Fruit fly (Drosophila melanogaster) whole organism, pupa: ENCODE results near the gene CG10920.

Experiments used
- CG10348 ChIP-seq: fragments of 200-800 bp; sonication (Bioruptor generic); IDR thresholded peaks from 2 replicates; pipeline ENCODE4 v1.3.6; 2022; ENCODE audit warnings: missing biosample characterization, missing genetic modification characterization
- CG12605 ChIP-seq: fragments of 200-800 bp; sonication (Bioruptor generic); IDR thresholded peaks from 2 replicates; pipeline ENCODE4 v1.3.6; 2022; ENCODE audit warnings: missing biosample characterization, missing genetic modification characterization
- CG13204 ChIP-seq: fragments of 200-800 bp; sonication (Bioruptor generic); optimal IDR thresholded peaks from 2 replicates; lab custom pipeline; 2018; ENCODE audit warnings: missing biosample characterization, mild to moderate bottlenecking, missing genetic modification characterization, moderate library complexity
- CG14655 ChIP-seq: fragments of 200-800 bp; sonication (Bioruptor generic); optimal IDR thresholded peaks from 3 replicates; lab custom pipeline; 2017; ENCODE audit warnings: mild to moderate bottlenecking, missing biosample characterization, missing genetic modification reagents, missing genetic modification characterization
- CG15710 ChIP-seq: fragments of 200-800 bp; sonication (Bioruptor generic); optimal IDR thresholded peaks from 2 replicates; lab custom pipeline; 2018; ENCODE audit warnings: missing biosample characterization, mild to moderate bottlenecking, missing genetic modification characterization, moderate library complexity
- CG17806 ChIP-seq: fragments of 200-800 bp; sonication (Bioruptor generic); optimal IDR thresholded peaks from 2 replicates; lab custom pipeline; 2018; ENCODE audit warnings: missing biosample characterization, mild to moderate bottlenecking, missing genetic modification characterization, moderate library complexity
- CG32121 ChIP-seq: fragments of 200-800 bp; sonication (Bioruptor generic); IDR thresholded peaks from 2 replicates; pipeline ENCODE4 v1.3.6; 2022; ENCODE audit warnings: missing biosample characterization, missing genetic modification characterization
- CG34367 ChIP-seq: fragments of 200-800 bp; sonication (Bioruptor generic); optimal IDR thresholded peaks from 2 replicates; lab custom pipeline; 2018; ENCODE audit warnings: missing biosample characterization, mild to moderate bottlenecking, missing genetic modification characterization
- CG4496 ChIP-seq: fragments of 200-800 bp; sonication (Bioruptor generic); IDR thresholded peaks from 3 replicates; pipeline ENCODE4 v1.3.6; 2022; ENCODE audit warnings: missing biosample characterization, missing genetic modification characterization
- CG8159 ChIP-seq: fragments of 200-800 bp; sonication (Bioruptor generic); optimal IDR thresholded peaks from 3 replicates; lab custom pipeline; 2018; ENCODE audit warnings: missing biosample characterization, mild to moderate bottlenecking, missing genetic modification characterization, moderate library complexity
- CG8301 ChIP-seq: fragments of 200-800 bp; sonication (Bioruptor generic); optimal IDR thresholded peaks from 2 replicates; lab custom pipeline; 2018; ENCODE audit warnings: missing biosample characterization, mild to moderate bottlenecking, missing genetic modification characterization
- CG9948 ChIP-seq: fragments of 200-800 bp; sonication (Bioruptor generic); optimal IDR thresholded peaks from 2 replicates; lab custom pipeline; 2018; ENCODE audit warnings: missing biosample characterization, mild to moderate bottlenecking, missing genetic modification characterization, moderate library complexity
- D1 ChIP-seq: fragments of 200-800 bp; sonication (Bioruptor generic); optimal IDR thresholded peaks from 2 replicates; lab custom pipeline; 2018; ENCODE audit warnings: missing biosample characterization, mild to moderate bottlenecking, missing genetic modification characterization, moderate library complexity
- EcR ChIP-seq: fragments of 200-800 bp; sonication (Bioruptor generic); optimal IDR thresholded peaks from 3 replicates; lab custom pipeline; 2019; ENCODE audit warnings: missing biosample characterization, missing genetic modification characterization, mild to moderate bottlenecking, moderate library complexity, missing genetic modification reagents
- Ets98B ChIP-seq: fragments of 200-800 bp; sonication (Bioruptor generic); IDR thresholded peaks from 2 replicates; pipeline ENCODE4 v1.3.6; 2022; ENCODE audit warnings: missing biosample characterization, missing genetic modification characterization
- Pif1A ChIP-seq: fragments of 200-800 bp; sonication (Bioruptor generic); optimal IDR thresholded peaks from 3 replicates; lab custom pipeline; 2016; ENCODE audit warnings: missing biosample characterization, missing genetic modification characterization
- Pif1B ChIP-seq: fragments of 200-800 bp; sonication (Bioruptor generic); optimal IDR thresholded peaks from 3 replicates; lab custom pipeline; 2016; ENCODE audit warnings: missing biosample characterization, missing genetic modification characterization
- fd96Ca ChIP-seq: fragments of 200-800 bp; sonication (Bioruptor generic); IDR thresholded peaks from 3 replicates; pipeline ENCODE4 v1.3.6; 2022; ENCODE audit warnings: missing biosample characterization, missing genetic modification characterization
- gl ChIP-seq: fragments of 200-800 bp; sonication (Bioruptor generic); optimal IDR thresholded peaks from 2 replicates; lab custom pipeline; 2018; ENCODE audit warnings: missing biosample characterization, mild to moderate bottlenecking, missing genetic modification characterization
- rn ChIP-seq: fragments of 200-800 bp; sonication (Bioruptor generic); IDR thresholded peaks from 2 replicates; pipeline ENCODE4 v1.3.6; 2022; ENCODE audit warnings: missing biosample characterization, missing genetic modification characterization

Gene CG10920

DNA sequence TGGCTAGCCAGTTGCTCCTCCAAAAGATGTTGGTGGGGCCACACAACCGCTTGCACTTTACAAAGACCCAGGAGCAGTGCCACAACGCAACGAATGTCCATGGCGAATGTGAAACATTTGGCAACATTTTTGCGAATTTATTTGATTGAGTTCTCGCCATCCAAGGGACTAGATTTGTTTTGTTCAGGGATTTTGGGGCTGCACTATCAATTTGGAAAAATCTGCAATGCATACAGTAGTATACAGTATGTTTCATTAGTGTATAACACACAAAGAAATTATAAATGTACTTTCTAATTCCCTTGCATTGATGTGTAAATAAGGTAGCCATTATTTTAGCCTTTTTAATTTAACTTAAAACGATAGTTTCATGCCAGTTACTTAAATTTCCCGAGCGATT lies 24.7 kb upstream of the CG10920 start, which contains the start of gene Ir7d:
TSS of gene Ir7d (minus strand) at position 101 of the 400 bp plus-strand sequence.
- TF ChIP-seq EcR (GFP tag; lab: Kevin White, UChicago): no peak
- no peak for TF ChIP-seq CG12605
- no peak for TF ChIP-seq CG34367 (tag; lab: Kevin White, UChicago)
- TF ChIP-seq rn (GFP tag; lab: Robert Waterston, UW): no peak
- TF ChIP-seq CG9948: no peak
- TF ChIP-seq Ets98B (GFP tag; lab: Robert Waterston, UW): no peak
- TF ChIP-seq CG8301 (tag; lab: Kevin White, UChicago): no peak
- no peak for TF ChIP-seq CG32121 (GFP tag; lab: Robert Waterston, UW)
- no peak for TF ChIP-seq D1
- no peak for TF ChIP-seq CG4496 (GFP tag; lab: Robert Waterston, UW)
- TF ChIP-seq CG10348 (GFP tag; lab: Robert Waterston, UW): no peak
- TF ChIP-seq CG15710 (tag; lab: Kevin White, UChicago): no peak
- no peak for TF ChIP-seq Pif1B (GFP tag; lab: Kevin White, UChicago)
- no peak for TF ChIP-seq CG14655 (GFP tag; lab: Kevin White, UChicago)
- no peak for TF ChIP-seq CG17806 (tag; lab: Kevin White, UChicago)
- no peak for TF ChIP-seq Pif1A (GFP tag; lab: Kevin White, UChicago)
- TF ChIP-seq, all 21 proteins: peak for 0

DNA sequence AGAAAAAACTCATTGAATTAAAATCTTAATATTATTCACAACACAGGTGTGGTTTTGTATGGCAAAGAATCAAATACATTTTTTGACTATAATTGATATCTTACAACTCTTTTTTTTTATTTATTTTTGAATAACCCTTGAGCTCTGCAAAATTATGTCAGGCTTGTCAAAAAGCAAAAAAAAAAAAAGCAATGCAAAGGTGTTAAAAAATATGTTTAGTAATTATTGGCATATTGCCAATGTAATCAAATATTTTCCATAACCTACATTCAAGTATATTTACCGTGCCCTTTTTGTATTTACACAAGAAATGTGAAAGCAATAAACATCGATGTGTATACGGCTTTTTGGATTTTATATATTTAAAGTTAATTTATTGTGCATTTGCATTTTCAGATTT lies 20.1 kb upstream of the CG10920 start, which contains the start of gene Ir7c:
TSS of gene Ir7c (plus strand) at position 301 of the 400 bp plus-strand sequence.
- TF ChIP-seq CG8301 (tag; lab: Kevin White, UChicago) (no peak), CG9948 (no peak), fd96Ca (GFP tag; lab: Robert Waterston, UW) (no peak)

DNA sequence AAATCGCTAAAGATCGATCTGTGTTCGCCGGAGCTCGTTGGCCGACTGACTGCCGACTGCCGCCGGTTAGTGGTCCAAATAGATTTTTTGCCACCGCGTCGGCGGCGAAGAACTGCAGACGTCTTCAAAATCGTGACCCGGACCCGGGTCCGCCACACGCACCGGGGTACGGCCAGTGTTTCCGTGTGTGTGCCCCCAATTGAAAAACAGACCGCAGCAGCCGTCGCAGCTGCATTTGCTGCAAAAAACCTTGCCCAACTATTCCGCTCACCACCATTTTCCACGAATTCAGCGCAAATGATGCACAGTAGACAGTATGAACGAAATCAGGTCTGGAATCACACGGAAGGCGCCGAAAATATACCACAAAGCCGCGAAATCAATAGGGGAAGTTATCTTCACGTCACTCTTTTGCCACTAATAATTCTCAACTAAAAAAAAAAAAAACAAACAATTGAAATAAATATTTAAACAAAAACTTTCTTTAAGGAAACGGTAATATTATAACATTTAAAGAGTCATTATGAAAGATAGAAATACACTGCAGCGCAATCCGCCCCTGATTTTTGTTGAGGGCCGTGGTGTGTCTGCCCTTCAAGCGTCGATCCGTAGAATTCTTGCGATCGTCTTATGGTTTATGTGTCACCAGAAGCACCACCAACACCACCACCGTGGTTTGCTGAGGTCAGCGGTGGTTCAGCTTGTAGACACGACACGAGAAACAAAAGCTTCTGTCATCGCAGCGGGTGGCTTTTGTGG lies 19.3 kb upstream of the CG10920 start, which contains the start of gene dec:
TSS of gene dec (minus strand) at position 51 of the 759 bp plus-strand sequence.
- no peak for TF ChIP-seq CG15710 (tag; lab: Kevin White, UChicago)
- TF ChIP-seq CG10348 (GFP tag; lab: Robert Waterston, UW): no peak
- no peak for TF ChIP-seq CG34367 (tag; lab: Kevin White, UChicago)
- TF ChIP-seq CG13204 (GFP tag; lab: Kevin White, UChicago): no peak
- TF ChIP-seq CG12605: no peak
- no peak for TF ChIP-seq D1
- TF ChIP-seq Pif1A (GFP tag; lab: Kevin White, UChicago): no peak
- TF ChIP-seq CG14655 (GFP tag; lab: Kevin White, UChicago): no peak
- no peak for TF ChIP-seq CG32121 (GFP tag; lab: Robert Waterston, UW)
- no peak for TF ChIP-seq CG8301 (tag; lab: Kevin White, UChicago)
- TF ChIP-seq gl (tag; lab: Kevin White, UChicago): no peak
- TF ChIP-seq fd96Ca (GFP tag; lab: Robert Waterston, UW): no peak
- no peak for TF ChIP-seq Pif1B (GFP tag; lab: Kevin White, UChicago)
- TF ChIP-seq CG17806 (tag; lab: Kevin White, UChicago): no peak
- TF ChIP-seq CG8159 (tag; lab: Kevin White, UChicago): no peak
- no peak for TF ChIP-seq Ets98B (GFP tag; lab: Robert Waterston, UW)
- TF ChIP-seq CG9948: no peak

DNA sequence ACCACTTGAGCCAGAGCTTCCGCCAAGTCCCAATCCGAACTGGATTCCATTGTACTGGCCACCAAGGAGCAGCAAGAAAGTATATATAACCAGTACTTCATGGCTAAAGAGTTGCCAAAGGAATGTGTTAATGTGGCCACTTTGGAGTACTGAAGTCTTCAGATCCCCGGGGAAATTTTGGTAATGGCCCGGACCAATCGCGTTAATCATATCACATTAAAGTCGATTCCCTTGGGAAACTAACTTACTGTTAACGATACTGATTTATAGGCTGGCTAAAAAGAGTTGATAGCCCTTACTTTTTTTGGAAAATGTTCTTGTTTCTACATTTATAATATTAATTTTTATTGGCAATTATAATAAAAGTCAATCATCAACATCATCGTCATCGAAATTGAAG lies 12.8 kb upstream of the CG10920 start, which contains the start of gene Ir7b:
TSS of gene Ir7b (minus strand) at position 101 of the 400 bp plus-strand sequence.
- TF ChIP-seq CG17806 (tag; lab: Kevin White, UChicago): no peak

DNA sequence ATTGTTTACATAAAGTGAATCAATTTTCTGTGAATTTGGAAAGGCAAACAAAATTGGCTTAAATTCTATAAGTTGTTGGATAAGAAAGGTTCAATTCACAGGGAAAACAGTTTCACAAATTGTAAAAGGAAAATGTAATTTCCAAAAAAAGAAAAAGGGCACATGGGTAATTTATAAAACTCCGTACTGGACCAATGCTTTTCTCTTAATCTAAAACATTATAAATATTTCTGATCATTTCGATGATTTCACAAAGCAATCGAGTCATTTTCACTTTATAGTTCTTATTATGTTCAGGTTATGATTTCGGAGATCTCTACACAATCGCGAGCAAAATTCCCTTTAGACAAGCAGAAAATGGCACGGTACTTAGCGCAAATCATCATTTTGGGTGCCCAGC lies 3.8 kb upstream of the CG10920 start, which contains the start of gene CG1409:
TSS of gene CG1409 (plus strand) at position 301 of the 400 bp plus-strand sequence.
- TF ChIP-seq rn (GFP tag; lab: Robert Waterston, UW) (no peak), CG8301 (tag; lab: Kevin White, UChicago) (no peak), EcR (GFP tag; lab: Kevin White, UChicago) (no peak), CG32121 (GFP tag; lab: Robert Waterston, UW) (no peak), CG15710 (tag; lab: Kevin White, UChicago) (no peak), CG34367 (tag; lab: Kevin White, UChicago) (no peak), Pif1A (GFP tag; lab: Kevin White, UChicago) (no peak), CG17806 (tag; lab: Kevin White, UChicago) (no peak)
- TF ChIP-seq, all 21 proteins: peak for 0

DNA sequence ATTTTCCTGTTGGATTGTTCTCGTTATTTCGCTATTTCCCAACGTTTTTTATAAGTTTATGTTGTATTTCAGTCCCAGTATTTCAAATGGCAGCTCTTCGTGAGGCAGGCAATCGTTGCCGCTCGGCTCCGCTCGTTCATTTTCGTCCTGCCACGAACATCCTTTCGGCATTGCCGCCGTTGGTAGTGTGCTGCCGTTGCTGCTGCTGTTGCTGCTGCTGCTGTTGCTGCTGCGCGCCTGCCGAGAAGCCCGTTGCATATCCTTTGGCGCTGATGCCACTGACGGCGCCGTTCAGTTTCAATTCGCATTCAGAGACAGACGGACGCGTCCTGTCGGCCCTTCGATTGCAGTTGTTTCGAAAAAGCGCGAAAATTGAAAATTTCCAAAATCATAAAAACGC lies 28.1 kb downstream of the CG10920 start, which contains the start of gene CARPA:
TSS of gene CARPA (plus strand) at position 301 of the 400 bp plus-strand sequence.
- TF ChIP-seq CG4496 (GFP tag; lab: Robert Waterston, UW): no peak
- no peak for TF ChIP-seq Pif1A (GFP tag; lab: Kevin White, UChicago)
- TF ChIP-seq, all 21 proteins: peak for 0

DNA sequence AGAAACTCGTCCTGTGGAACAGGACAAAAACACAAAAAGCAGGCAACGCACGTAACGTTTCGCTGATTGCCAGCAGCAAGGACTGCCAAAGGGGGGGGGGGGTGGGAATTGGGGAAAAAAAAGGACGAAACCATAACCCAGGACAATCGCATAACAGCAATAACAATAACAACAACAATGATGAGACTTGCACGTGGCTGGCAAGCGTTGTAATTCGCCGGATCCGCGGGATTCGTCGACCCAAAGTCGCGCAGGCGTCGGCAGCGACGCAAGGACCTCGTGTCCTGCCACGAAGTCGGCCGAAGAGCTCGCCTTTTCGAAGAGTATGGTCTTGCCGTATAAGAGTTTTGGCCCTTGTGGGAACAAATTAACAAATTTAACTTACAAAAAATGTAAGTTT lies 28.7 kb downstream of the CG10920 start:
- no peak for TF ChIP-seq Pif1A (GFP tag; lab: Kevin White, UChicago)
- no peak for TF ChIP-seq CG15710 (tag; lab: Kevin White, UChicago)
